Fruit fly (Drosophila melanogaster) whole organism, embryonic: ENCODE results near the gene egh.
A peak's percentile ranks its signal among the peaks of the same experiment; 100 is the strongest.

Source experiments
- Atf-2 ChIP-seq: fragments of 200-800 bp; sonication (Bioruptor generic); optimal IDR thresholded peaks from 2 replicates; lab custom pipeline; 2016; ENCODE audit warnings: missing biosample characterization, missing genetic modification characterization
- Bteb2 ChIP-seq: fragments of 200-800 bp; sonication (Bioruptor generic); optimal IDR thresholded peaks from 2 replicates; lab custom pipeline; 2016; ENCODE audit warnings: missing biosample characterization, missing genetic modification characterization
- CG10209 ChIP-seq: fragments of 200-800 bp; sonication (Bioruptor generic); optimal IDR thresholded peaks from 3 replicates; lab custom pipeline; 2017; ENCODE audit warnings: missing biosample characterization, mild to moderate bottlenecking, missing genetic modification characterization, missing genetic modification reagents
- CG10274 ChIP-seq: fragments of 200-800 bp; sonication (Bioruptor generic); optimal IDR thresholded peaks from 3 replicates; lab custom pipeline; 2017; ENCODE audit warnings: missing biosample characterization, mild to moderate bottlenecking, missing genetic modification characterization
- CG11504 ChIP-seq: fragments of 200-800 bp; sonication (Bioruptor generic); optimal IDR thresholded peaks from 3 replicates; lab custom pipeline; 2019; ENCODE audit warnings: missing biosample characterization, mild to moderate bottlenecking, missing genetic modification characterization, moderate library complexity
- CG12391 ChIP-seq: fragments of 200-800 bp; sonication (Bioruptor generic); optimal IDR thresholded peaks from 3 replicates; lab custom pipeline; 2018; ENCODE audit warnings: missing biosample characterization, mild to moderate bottlenecking, missing genetic modification characterization, moderate library complexity
- CG14050 ChIP-seq: fragments of 200-800 bp; sonication (Bioruptor generic); IDR thresholded peaks from 3 replicates; pipeline ENCODE4 v1.3.6; 2022; ENCODE audit warnings: missing biosample characterization, missing genetic modification characterization
- CG1603 ChIP-seq: fragments of 200-800 bp; sonication (Bioruptor generic); optimal IDR thresholded peaks from 2 replicates; lab custom pipeline; 2019; ENCODE audit warnings: missing biosample characterization, mild to moderate bottlenecking, missing genetic modification characterization, moderate library complexity
- CG16815 ChIP-seq: fragments of 200-800 bp; sonication (Bioruptor generic); optimal IDR thresholded peaks from 3 replicates; lab custom pipeline; 2017; ENCODE audit warnings: missing biosample characterization, mild to moderate bottlenecking, missing genetic modification characterization
- CG17359 ChIP-seq: fragments of 200-800 bp; sonication (Bioruptor generic); optimal IDR thresholded peaks from 3 replicates; lab custom pipeline; 2018; ENCODE audit warnings: missing biosample characterization, mild to moderate bottlenecking, missing genetic modification characterization, moderate library complexity
- CG1832 ChIP-seq: fragments of 200-800 bp; sonication (Bioruptor generic); optimal IDR thresholded peaks from 2 replicates; lab custom pipeline; 2017; ENCODE audit warnings: missing biosample characterization, mild to moderate bottlenecking, missing genetic modification characterization, inconsistent platforms
- CG2678 ChIP-seq: fragments of 200-800 bp; sonication (Bioruptor generic); optimal IDR thresholded peaks from 3 replicates; lab custom pipeline; 2019; ENCODE audit warnings: missing biosample characterization, mild to moderate bottlenecking, missing genetic modification characterization, moderate library complexity
- CG30431 ChIP-seq: fragments of 200-800 bp; sonication (Bioruptor generic); optimal IDR thresholded peaks from 2 replicates; lab custom pipeline; 2017; ENCODE audit warnings: missing biosample characterization, missing genetic modification characterization
- CG33557 ChIP-seq: fragments of 200-800 bp; sonication (Bioruptor generic); optimal IDR thresholded peaks from 2 replicates; lab custom pipeline; 2019; ENCODE audit warnings: missing biosample characterization, mild to moderate bottlenecking, missing genetic modification characterization, moderate library complexity
- CG6175 ChIP-seq: fragments of 200-800 bp; sonication (Bioruptor generic); IDR thresholded peaks from 3 replicates; pipeline ENCODE4 v1.3.6; 2022; ENCODE audit warnings: missing biosample characterization, missing genetic modification characterization
- CG6813 ChIP-seq: fragments of 200-800 bp; sonication (Bioruptor generic); optimal IDR thresholded peaks from 2 replicates; lab custom pipeline; 2017; ENCODE audit warnings: missing biosample characterization, missing genetic modification characterization, mild to moderate bottlenecking, moderate library complexity, missing genetic modification reagents
- CG9817 ChIP-seq: fragments of 200-800 bp; sonication (Bioruptor generic); optimal IDR thresholded peaks from 2 replicates; lab custom pipeline; 2018; ENCODE audit warnings: missing biosample characterization, mild to moderate bottlenecking, missing genetic modification characterization, moderate library complexity
- Camta ChIP-seq: fragments of 200-800 bp; sonication (Bioruptor generic); optimal IDR thresholded peaks from 2 replicates; lab custom pipeline; 2016; ENCODE audit warnings: missing biosample characterization, missing genetic modification characterization
- HLH54F ChIP-seq: fragments of 200-800 bp; sonication (Bioruptor generic); optimal IDR thresholded peaks from 3 replicates; lab custom pipeline; 2016; ENCODE audit warnings: missing biosample characterization, missing genetic modification characterization
- HmgZ ChIP-seq: fragments of 200-800 bp; sonication (Bioruptor generic); optimal IDR thresholded peaks from 2 replicates; lab custom pipeline; 2018; ENCODE audit warnings: missing biosample characterization, mild to moderate bottlenecking, missing genetic modification characterization
- Lhr ChIP-seq: fragments of 200-800 bp; sonication (Bioruptor generic); optimal IDR thresholded peaks from 3 replicates; lab custom pipeline; 2017; ENCODE audit warnings: mild to moderate bottlenecking, missing biosample characterization, missing genetic modification reagents, missing genetic modification characterization
- Lpt ChIP-seq: fragments of >200 bp; optimal IDR thresholded peaks from 2 replicates; lab custom pipeline; 2018; ENCODE audit warnings: missing biosample characterization, missing genetic modification characterization
- Mes4 ChIP-seq: fragments of 200-800 bp; sonication (Bioruptor generic); optimal IDR thresholded peaks from 2 replicates; lab custom pipeline; 2016; ENCODE audit warnings: missing biosample characterization, missing genetic modification characterization
- Nf-YA ChIP-seq: fragments of 200-800 bp; sonication (Bioruptor generic); IDR thresholded peaks from 2 replicates; pipeline ENCODE4 v1.3.6; 2022; ENCODE audit warnings: missing biosample characterization, missing genetic modification characterization
- Nf-YC ChIP-seq: fragments of 200-800 bp; optimal IDR thresholded peaks from 3 replicates; lab custom pipeline; 2019; ENCODE audit warnings: missing biosample characterization, mild to moderate bottlenecking, missing genetic modification characterization, moderate library complexity
- Pdp1 ChIP-seq, 2 experiments: fragments of 200-800 bp; sonication (Bioruptor generic); optimal IDR thresholded peaks; 3 replicates each; lab custom pipeline; 2016; ENCODE audit warnings: missing biosample characterization in 2 of 2, missing genetic modification characterization in 2 of 2, mild to moderate bottlenecking in 1 of 2, moderate library complexity in 1 of 2
- Sin3A ChIP-seq: fragments of >200 bp; optimal IDR thresholded peaks from 2 replicates; lab custom pipeline; 2018
- ara ChIP-seq: fragments of 200-800 bp; sonication (Bioruptor generic); IDR thresholded peaks from 2 replicates; pipeline ENCODE4 v1.3.6; 2022; ENCODE audit warnings: missing biosample characterization, missing genetic modification characterization
- cad ChIP-seq: fragments of >200 bp; optimal IDR thresholded peaks from 2 replicates; lab custom pipeline; 2017; ENCODE audit warnings: missing biosample characterization, missing genetic modification characterization
- croc ChIP-seq: fragments of 200-800 bp; sonication (Bioruptor generic); conservative IDR thresholded peaks from 3 replicates; pipeline ENCODE4 v1.3.6; 2022; ENCODE audit warnings: missing biosample characterization, missing genetic modification characterization
- esg ChIP-seq: fragments of 200-800 bp; sonication (Bioruptor generic); conservative IDR thresholded peaks from 2 replicates; pipeline ENCODE4 v1.3.6; 2022; ENCODE audit warnings: missing biosample characterization, missing genetic modification characterization
- ewg ChIP-seq: fragments of 200-800 bp; sonication (Bioruptor generic); optimal IDR thresholded peaks from 3 replicates; lab custom pipeline; 2017; ENCODE audit warnings: mild to moderate bottlenecking, missing biosample characterization, missing genetic modification reagents, missing genetic modification characterization
- exex ChIP-seq: fragments of 200-800 bp; sonication (Bioruptor generic); optimal IDR thresholded peaks from 4 replicates; lab custom pipeline; 2018; ENCODE audit warnings: missing biosample characterization, mild to moderate bottlenecking, missing genetic modification characterization, moderate library complexity
- fd96Cb ChIP-seq: fragments of 200-800 bp; sonication (Bioruptor generic); optimal IDR thresholded peaks from 2 replicates; lab custom pipeline; 2018; ENCODE audit warnings: missing biosample characterization, mild to moderate bottlenecking, missing genetic modification characterization, moderate library complexity
- gcm ChIP-seq: fragments of 200-800 bp; sonication (Bioruptor generic); optimal IDR thresholded peaks from 2 replicates; lab custom pipeline; 2019; ENCODE audit warnings: missing biosample characterization, mild to moderate bottlenecking, missing genetic modification characterization, moderate library complexity
- her ChIP-seq: fragments of 200-800 bp; sonication (Bioruptor generic); optimal IDR thresholded peaks from 2 replicates; lab custom pipeline; 2016; ENCODE audit warnings: missing biosample characterization, missing genetic modification characterization
- insv ChIP-seq, 2 experiments: fragments of 200-800 bp; sonication (Bioruptor generic); optimal IDR thresholded peaks; 3 replicates each; lab custom pipeline; 2016 to 2018; ENCODE audit warnings: missing biosample characterization in 2 of 2, missing genetic modification characterization in 2 of 2
- lov ChIP-seq, 2 experiments: fragments of 200-800 bp in 1 of 2; fragments of >200 bp in 1 of 2; sonication (Bioruptor generic) in 1 of 2; IDR thresholded peaks in 1 of 2; optimal IDR thresholded peaks in 1 of 2; 2 replicates in 1 of 2; 3 replicates in 1 of 2; pipeline versions ENCODE4 v1.3.6 to Lab custom; 2017 to 2022; ENCODE audit warnings: missing biosample characterization in 1 of 2, missing genetic modification characterization in 1 of 2
- pan ChIP-seq, 4 experiments: fragments of >200 bp in 3 of 4; fragments of 200-800 bp in 1 of 4; sonication (Bioruptor generic) in 1 of 4; optimal IDR thresholded peaks in 3 of 4; IDR thresholded peaks in 1 of 4; 2 replicates each; pipeline versions ENCODE4 v1.3.6 to Lab custom; 2017 to 2022; ENCODE audit warnings: missing biosample characterization in 2 of 4, missing genetic modification characterization in 2 of 4, mixed read lengths in 1 of 4
- pfk ChIP-seq: fragments of 200-800 bp; sonication (Bioruptor generic); optimal IDR thresholded peaks from 2 replicates; lab custom pipeline; 2018; ENCODE audit warnings: missing biosample characterization, mild to moderate bottlenecking, missing genetic modification characterization, moderate library complexity
- pho ChIP-seq: fragments of 200-800 bp; sonication (Bioruptor generic); optimal IDR thresholded peaks from 2 replicates; lab custom pipeline; 2016; ENCODE audit warnings: missing biosample characterization, missing genetic modification characterization
- phol ChIP-seq: fragments of 200-800 bp; sonication (Bioruptor generic); optimal IDR thresholded peaks from 3 replicates; lab custom pipeline; 2018; ENCODE audit warnings: missing biosample characterization, mild to moderate bottlenecking, missing genetic modification characterization, moderate library complexity
- stwl ChIP-seq: fragments of 200-800 bp; sonication (Bioruptor generic); optimal IDR thresholded peaks from 3 replicates; lab custom pipeline; 2018; ENCODE audit warnings: missing biosample characterization, mild to moderate bottlenecking, missing genetic modification characterization, moderate library complexity
- tio ChIP-seq: fragments of 200-800 bp; sonication (Bioruptor generic); optimal IDR thresholded peaks from 2 replicates; lab custom pipeline; 2017; ENCODE audit warnings: missing biosample characterization, missing genetic modification characterization, inconsistent platforms
- vvl ChIP-seq: fragments of 200-800 bp; sonication (Bioruptor generic); IDR thresholded peaks from 2 replicates; pipeline ENCODE4 v1.3.6; 2022; ENCODE audit warnings: missing biosample characterization, missing genetic modification characterization
- wek ChIP-seq: fragments of 200-800 bp; sonication (Bioruptor generic); optimal IDR thresholded peaks from 3 replicates; lab custom pipeline; 2018; ENCODE audit warnings: missing biosample characterization, mild to moderate bottlenecking, missing genetic modification characterization, moderate library complexity
- wor ChIP-seq: fragments of 200-800 bp; sonication (Bioruptor generic); IDR thresholded peaks from 2 replicates; pipeline ENCODE4 v1.3.6; 2022; ENCODE audit warnings: missing biosample characterization, missing genetic modification characterization

Gene egh

dm6 chrX:2590607-2591006 lies 2.3 kb downstream of the egh start (continued):
- TF ChIP-seq CG12391: no peak
- TF ChIP-seq pan (optimal IDR thresholded peaks at IDR 0.05; lab: Kevin White, UChicago): no peak
- no peak for TF ChIP-seq pan (GFP tag; optimal IDR thresholded peaks at IDR 0.05 in 1 of 2, IDR thresholded peaks at IDR 0.05 in 1 of 2)
- TF ChIP-seq exex (tag; lab: Kevin White, UChicago): peak; percentile 37
- no peak for TF ChIP-seq wor (GFP tag; lab: Robert Waterston, UW)
- TF ChIP-seq gcm (GFP tag; lab: Kevin White, UChicago): no peak
- no peak for TF ChIP-seq pfk (GFP tag; lab: Kevin White, UChicago)

- no peak for TF ChIP-seq Sin3A (lab: Kevin White, UChicago)
- no peak for TF ChIP-seq tio (GFP tag; lab: Kevin White, UChicago)
- peak; percentile 6 for TF ChIP-seq phol (tag; lab: Kevin White, UChicago)
- TF ChIP-seq CG2678 (tag; lab: Kevin White, UChicago): peak; percentile 74
- TF ChIP-seq vvl (GFP tag; lab: Robert Waterston, UW): no peak
- TF ChIP-seq CG9817 (tag; lab: Kevin White, UChicago): peak; percentile 28
- TF ChIP-seq CG30431 (GFP tag; lab: Kevin White, UChicago): no peak
- no peak for TF ChIP-seq croc (GFP tag; lab: Robert Waterston, UW)
- TF ChIP-seq CG10209 (GFP tag; lab: Kevin White, UChicago): peak; percentile 45
- no peak for TF ChIP-seq Mes4
- TF ChIP-seq lov (optimal IDR thresholded peaks at IDR 0.05; lab: Kevin White, UChicago): no peak
- no peak for TF ChIP-seq lov (GFP tag; IDR thresholded peaks at IDR 0.05; lab: Robert Waterston, UW)
- no peak for TF ChIP-seq stwl (tag; lab: Kevin White, UChicago)
- no peak for TF ChIP-seq CG1603 (tag; lab: Kevin White, UChicago)
- TF ChIP-seq Lhr (GFP tag; lab: Kevin White, UChicago): no peak
- TF ChIP-seq CG1832 (GFP tag; lab: Kevin White, UChicago): no peak
- no peak for TF ChIP-seq Lpt (GFP tag; lab: Kevin White, UChicago)
- no peak for TF ChIP-seq HLH54F (GFP tag; lab: Kevin White, UChicago)
- TF ChIP-seq CG14050 (GFP tag; lab: Robert Waterston, UW): no peak
- TF ChIP-seq CG6175 (GFP tag; lab: Robert Waterston, UW): no peak
- no peak for TF ChIP-seq fd96Cb (tag; lab: Kevin White, UChicago)
- no peak for TF ChIP-seq wek (GFP tag; lab: Kevin White, UChicago)
- TF ChIP-seq her (GFP tag; lab: Kevin White, UChicago): no peak
- no peak for TF ChIP-seq CG16815 (GFP tag; lab: Kevin White, UChicago)
- no peak for TF ChIP-seq pho (GFP tag; lab: Kevin White, UChicago)
- peak; percentile 22 for TF ChIP-seq CG10274 (GFP tag; lab: Kevin White, UChicago)
- TF ChIP-seq CG17359 (tag; lab: Kevin White, UChicago): peak; percentile 16
- no peak for TF ChIP-seq Camta
- TF ChIP-seq insv (GFP tag; optimal IDR thresholded peaks at IDR 0.05; lab: Kevin White, UChicago): no peak
- no peak for TF ChIP-seq ara (GFP tag; lab: Robert Waterston, UW)
- no peak for TF ChIP-seq CG33557 (GFP tag; lab: Kevin White, UChicago)
- no peak for TF ChIP-seq Atf-2 (GFP tag; lab: Kevin White, UChicago)
- no peak for TF ChIP-seq HmgZ (tag; lab: Kevin White, UChicago)
- peak; percentile 56 for TF ChIP-seq CG11504
- TF ChIP-seq cad (GFP tag; lab: Kevin White, UChicago): no peak
- TF ChIP-seq esg (GFP tag; lab: Robert Waterston, UW): 0 out of 2 replicates have a peak, but pooled peaks have one; percentile 16
- TF ChIP-seq Nf-YC: peak; percentile 9
- no peak for TF ChIP-seq CG6813 (GFP tag; lab: Kevin White, UChicago)
- no peak for TF ChIP-seq ewg (GFP tag; lab: Kevin White, UChicago)
- peak; percentile 7 to 35 for TF ChIP-seq Pdp1 (GFP tag; optimal IDR thresholded peaks at IDR 0.05; lab: Kevin White, UChicago)
- TF ChIP-seq Bteb2: no peak
- TF ChIP-seq Nf-YA (GFP tag; lab: Robert Waterston, UW): no peak
Observed at dm6 chrX:2591315-2591999, 3.2 kb downstream of the egh start.
